Fruit fly (Drosophila melanogaster) S2 (cell line): ENCODE data around the gene gish.

Experiments used
- CG8478 ChIP-seq: fragments of >200 bp; optimal IDR thresholded peaks from 2 replicates; lab custom pipeline; 2018
- CTCF ChIP-seq, 2 experiments: fragments of >200 bp; optimal IDR thresholded peaks; 2 replicates each; lab custom pipeline; 2018

gish gene

DNA sequence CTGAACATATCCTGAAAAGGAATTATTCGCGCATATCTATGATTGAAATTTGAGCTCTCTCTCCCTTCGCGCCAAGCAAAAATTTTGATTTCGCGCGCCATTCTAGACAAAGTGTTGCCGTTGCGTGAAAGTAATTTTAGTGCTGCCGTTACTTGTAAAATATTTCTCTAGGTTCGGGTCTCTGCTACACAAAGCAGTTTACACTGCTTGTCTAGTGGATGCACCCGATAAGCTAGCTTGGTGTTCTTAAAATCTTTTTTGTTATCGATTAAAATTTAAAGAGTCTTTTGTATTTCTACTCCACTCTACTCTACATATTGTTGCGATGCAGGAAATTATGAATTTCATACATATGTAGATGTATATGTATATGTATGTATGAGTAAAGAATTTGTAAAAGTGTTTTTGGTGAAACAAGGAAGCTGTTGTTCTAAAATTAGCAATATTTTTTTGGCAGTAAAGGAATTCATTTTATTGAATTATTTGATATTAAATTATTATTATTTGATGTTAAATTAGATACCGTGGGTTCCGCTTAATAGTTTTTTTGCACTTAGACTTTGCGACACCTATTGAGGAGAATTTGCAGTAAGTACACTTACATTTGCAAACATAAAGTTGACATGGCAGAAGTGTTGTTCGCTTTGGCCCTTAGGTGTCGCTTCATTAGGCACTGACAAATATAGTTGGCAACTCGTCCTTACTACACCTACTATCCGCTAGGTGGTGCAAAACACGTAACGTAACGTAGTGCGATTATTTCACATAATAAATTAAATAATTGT is 11.7 kb upstream of the gish start:
- no peak for TF ChIP-seq CG8478 (lab: Kevin White, UChicago)
- TF ChIP-seq CTCF (optimal IDR thresholded peaks at IDR 0.05; lab: Kevin White, UChicago), result peak; percentile 97 to 99

dm6 chr3R:16263522-16264305 is 8.5 kb upstream of the gish start, which contains the start of the genes bor and asun:
Gene bor (minus strand): TSS chr3R:16264115.
Gene asun (plus strand): TSS chr3R:16264271.
- no peak for TF ChIP-seq CG8478 (lab: Kevin White, UChicago)
- peak in 1 of 2 experiments; percentile 7 for TF ChIP-seq CTCF (optimal IDR thresholded peaks at IDR 0.05; lab: Kevin White, UChicago)

dm6 chr3R:16266712-16267111 is 5.5 kb upstream of the gish start, which contains the start of gene Mst89B:
Gene Mst89B (plus strand): TSS chr3R:16267012.
- TF ChIP-seq CG8478 (lab: Kevin White, UChicago) (no peak), CTCF (optimal IDR thresholded peaks at IDR 0.05; lab: Kevin White, UChicago) (no peak)

DNA sequence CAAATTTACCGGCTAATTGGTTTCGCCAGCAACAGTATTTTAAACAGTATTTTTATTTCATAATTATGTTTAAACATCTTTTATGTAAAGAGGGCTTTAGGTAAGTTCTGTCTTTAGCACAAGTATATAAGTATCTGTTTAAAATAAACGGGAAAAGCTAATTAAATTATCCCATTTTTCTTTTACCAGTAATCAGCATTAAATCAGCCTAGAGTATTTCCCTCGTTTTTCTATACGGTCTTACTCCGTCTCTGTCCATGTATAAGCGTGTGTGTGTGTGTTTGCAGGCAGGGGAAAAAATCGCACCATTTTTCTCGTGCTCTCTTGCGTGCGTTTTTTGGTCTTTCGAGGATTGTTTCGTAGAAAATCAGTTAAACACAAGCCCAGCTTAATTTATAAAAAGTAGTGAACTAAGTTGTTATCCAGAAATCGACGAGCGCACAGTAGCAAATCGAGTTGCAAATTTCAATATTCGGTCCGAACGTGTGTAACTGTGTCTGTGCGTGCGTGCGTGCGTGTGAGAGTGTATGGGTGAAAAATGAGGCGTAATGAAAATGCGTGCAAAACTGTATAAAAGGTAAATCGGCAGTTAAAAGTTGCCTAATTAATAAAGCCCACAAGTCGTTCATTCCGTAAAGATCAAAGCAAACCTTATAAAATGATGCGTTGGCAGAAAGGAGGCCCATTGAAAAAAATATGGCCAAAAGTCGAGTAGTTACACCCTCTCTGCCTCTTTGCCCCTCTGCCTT is 676 bp downstream of the gish start:
- TF ChIP-seq CTCF (optimal IDR thresholded peaks at IDR 0.05; lab: Kevin White, UChicago), result no peak
- no peak for TF ChIP-seq CG8478 (lab: Kevin White, UChicago)

DNA sequence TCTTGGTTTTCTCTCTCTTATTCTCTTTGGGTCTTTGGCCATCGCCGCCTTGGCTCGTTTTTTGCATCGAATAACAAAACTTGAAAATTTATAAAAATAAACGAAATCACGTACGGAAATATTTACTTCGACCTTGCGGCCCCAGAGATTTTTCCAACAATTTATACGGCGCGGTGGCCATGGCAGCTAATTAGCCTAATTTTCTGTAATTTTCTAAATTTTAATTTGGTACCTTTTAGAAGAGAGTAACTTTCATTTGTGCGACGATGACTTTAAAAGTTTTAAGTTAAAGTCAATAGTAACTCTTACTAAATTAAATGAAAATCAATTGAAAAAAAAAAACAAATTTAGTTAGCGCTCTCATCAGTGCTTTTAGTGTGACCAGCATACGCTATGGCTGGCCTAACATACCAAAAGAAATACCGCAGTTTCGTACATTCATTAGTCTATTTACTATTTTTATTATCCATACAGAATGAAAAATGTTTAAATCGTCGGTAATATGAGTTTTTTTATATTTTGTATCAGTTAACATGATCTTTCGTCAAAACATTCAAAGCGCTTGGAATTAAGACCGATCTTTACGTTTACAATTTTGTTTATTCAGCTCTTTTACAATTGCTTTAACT is 1.4 kb downstream of the gish start:
- TF ChIP-seq CTCF (optimal IDR thresholded peaks at IDR 0.05; lab: Kevin White, UChicago) (no peak), CG8478 (lab: Kevin White, UChicago) (no peak)

dm6 chr3R:16274534-16274933 is 2.3 kb downstream of the gish start:
- TF ChIP-seq CG8478 (lab: Kevin White, UChicago), result no peak
- no peak for TF ChIP-seq CTCF (optimal IDR thresholded peaks at IDR 0.05; lab: Kevin White, UChicago)

dm6 chr3R:16275329-16275728 is 3.1 kb downstream of the gish start:
- TF ChIP-seq CTCF (optimal IDR thresholded peaks at IDR 0.05; lab: Kevin White, UChicago) (no peak), CG8478 (lab: Kevin White, UChicago) (no peak)

DNA sequence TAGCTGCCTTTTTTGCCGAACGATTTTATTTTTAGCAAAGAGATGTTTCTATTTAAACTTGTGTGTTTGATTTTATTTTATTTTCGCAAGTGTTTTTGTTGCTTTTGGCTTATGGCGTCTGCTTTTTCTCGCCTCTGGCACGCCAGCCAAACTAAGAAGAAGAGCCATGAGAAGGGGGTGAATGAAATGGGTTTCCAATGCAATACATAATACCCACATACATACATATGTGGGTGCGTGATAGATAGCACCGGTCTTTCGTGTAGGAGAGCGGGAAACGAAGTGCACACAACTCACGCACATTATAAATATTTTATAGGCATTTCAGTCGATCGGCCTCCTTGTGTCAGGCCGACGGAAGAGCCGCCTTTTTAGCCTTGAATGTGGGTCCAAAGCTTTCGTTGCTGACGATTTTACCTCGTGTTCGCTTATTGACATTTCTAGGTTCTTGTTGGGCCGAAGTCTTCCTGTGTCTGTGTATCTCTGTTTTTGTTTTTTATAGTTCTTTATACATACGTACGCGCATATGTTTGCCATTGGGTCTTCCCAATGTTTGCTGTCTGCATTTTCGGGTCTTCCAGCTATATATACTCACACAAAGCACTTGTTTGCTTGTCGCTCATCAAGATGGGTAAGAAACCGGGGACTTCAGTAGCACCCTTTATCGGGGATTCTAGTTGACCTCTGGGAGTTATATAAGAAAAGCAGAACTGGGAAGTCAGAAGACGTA is 3.8 kb downstream of the gish start:
- TF ChIP-seq CTCF (optimal IDR thresholded peaks at IDR 0.05; lab: Kevin White, UChicago) (no peak), CG8478 (lab: Kevin White, UChicago) (no peak)

DNA sequence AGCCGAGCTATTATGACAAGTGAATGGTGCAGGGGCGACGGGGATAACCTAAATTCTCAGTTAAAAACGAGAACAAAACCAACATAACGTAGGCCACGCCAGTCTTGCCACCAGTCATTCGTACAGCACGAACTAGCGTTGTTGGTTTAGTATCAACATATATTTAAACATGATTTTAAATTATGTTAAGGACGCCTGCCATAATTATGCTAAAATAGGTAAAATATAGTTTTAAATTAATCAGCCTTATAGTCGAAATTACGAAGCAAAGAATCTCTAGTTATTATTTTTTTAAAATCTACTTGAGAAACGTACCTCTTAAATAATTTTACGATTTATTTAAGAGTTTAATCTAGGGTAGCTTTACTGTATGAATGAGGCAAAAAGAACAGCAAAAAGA is 4.7 kb downstream of the gish start:
- no peak for TF ChIP-seq CTCF (optimal IDR thresholded peaks at IDR 0.05; lab: Kevin White, UChicago)

DNA sequence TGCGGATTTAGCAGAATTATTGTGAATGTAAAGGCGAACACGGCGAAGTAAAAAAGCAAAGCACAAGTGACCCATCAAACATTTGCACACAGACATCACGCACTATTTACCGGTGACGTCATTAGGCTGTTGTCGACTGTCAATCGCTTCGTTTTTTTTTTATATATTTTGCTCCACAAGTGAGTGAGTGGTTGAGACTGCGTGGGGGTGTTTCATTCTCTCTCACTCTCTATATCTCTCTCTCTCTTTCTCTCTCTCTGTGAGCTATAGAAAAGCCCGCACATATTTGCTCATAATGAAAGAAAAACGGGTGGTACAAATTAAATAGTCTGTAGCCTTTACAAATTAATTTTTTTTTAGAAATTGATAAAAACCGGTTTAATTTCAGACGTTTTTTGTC is 5.3 kb downstream of the gish start:
- TF ChIP-seq CTCF (optimal IDR thresholded peaks at IDR 0.05; lab: Kevin White, UChicago), result no peak
- TF ChIP-seq CG8478 (lab: Kevin White, UChicago), result no peak

DNA sequence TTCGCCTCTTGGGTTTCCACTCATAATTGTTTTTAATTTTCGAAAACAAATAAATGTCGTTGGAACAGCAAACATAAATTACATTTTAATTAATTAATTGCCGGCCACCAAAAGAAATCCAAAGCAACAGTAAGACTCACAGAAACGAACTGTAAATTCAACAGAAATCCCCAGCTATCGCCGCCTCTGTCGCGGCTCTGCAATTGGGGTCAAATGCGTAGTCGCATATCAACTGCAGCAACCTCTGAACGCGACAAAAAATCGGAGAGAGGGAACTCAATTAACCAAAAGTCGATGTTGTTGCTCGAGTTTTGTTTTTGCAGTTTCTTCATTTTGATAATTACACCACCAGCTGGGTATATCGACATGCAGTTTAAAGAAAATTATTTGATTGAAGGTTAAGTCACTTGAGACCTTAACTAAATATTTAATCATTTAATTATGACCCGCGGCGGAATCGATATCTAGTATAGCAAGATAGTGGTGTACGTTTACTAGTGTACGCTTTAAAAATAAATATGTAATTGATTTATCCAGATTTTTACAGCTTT is 7.2 kb downstream of the gish start:
- TF ChIP-seq CG8478 (lab: Kevin White, UChicago), result no peak

DNA sequence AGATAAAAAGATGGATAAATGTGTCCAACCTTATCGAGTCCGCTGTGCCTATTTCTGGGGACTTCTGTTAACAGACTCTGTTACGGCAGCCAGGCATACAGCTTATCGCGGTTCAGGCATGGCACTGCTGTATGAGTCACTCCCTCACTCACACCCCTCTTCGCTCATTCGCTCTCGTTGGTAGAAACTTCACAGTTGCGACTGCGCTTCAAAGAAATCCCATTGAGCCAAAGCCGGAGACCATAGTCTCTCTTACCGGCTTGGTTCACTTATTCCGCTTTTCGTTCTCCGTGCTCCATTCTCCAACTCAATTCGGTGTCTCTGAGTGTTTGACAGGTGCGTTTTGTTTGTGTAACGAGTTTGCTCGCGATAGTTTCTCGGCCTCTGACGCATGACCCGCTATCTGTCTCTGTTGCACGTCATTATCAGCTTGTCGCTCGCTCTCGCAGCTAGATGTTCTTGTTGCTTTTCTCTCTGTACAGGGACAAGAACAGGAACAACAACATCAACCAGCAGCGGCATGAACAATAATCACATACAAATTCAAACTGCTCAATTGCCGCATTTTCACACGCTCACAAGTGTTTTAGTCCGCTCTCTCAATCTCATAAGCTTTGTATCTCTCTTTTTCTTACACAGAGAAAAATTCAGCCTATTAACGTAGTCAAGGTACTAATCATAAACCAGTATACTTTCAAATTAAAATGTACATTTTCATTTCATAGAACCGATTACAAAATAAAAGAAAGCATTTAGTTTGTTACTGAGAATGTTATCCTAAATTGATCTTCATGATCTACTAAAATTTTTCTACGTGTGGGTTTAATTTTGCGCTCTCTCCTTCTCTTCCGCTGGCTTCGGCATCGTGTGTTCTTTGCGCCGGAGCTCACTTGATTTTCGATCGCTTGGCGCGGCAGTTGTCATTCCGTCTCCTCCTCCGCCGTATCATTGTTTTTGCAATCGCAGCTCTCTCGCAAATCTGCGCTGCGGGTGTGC is 8.0 kb downstream of the gish start:
- TF ChIP-seq CTCF (optimal IDR thresholded peaks at IDR 0.05; lab: Kevin White, UChicago) (no peak), CG8478 (lab: Kevin White, UChicago) (no peak)
